Worm (Caenorhabditis elegans) whole organism, young adult: ENCODE measurements around the gene pap-2.

Experiments used
- B0019.2 ChIP-seq: fragments of 200-800 bp; sonication (Bioruptor generic); conservative IDR thresholded peaks from 2 replicates; pipeline ENCODE4 v1.3.6; 2022; ENCODE audit warnings: missing genetic modification reagents, missing genetic modification characterization, missing compliant biosample characterization
- C06A6.2 ChIP-seq: fragments of 200-800 bp; sonication (Bioruptor generic); conservative IDR thresholded peaks from 2 replicates; pipeline ENCODE4 v1.3.6; 2022; ENCODE audit warnings: missing genetic modification characterization, missing compliant biosample characterization
- D2030.7 ChIP-seq: fragments of 200-800 bp; sonication (Bioruptor generic); IDR thresholded peaks from 2 replicates; pipeline ENCODE4 v1.3.6; 2022; ENCODE audit warnings: missing genetic modification reagents, missing genetic modification characterization, missing compliant biosample characterization
- F33H1.4 ChIP-seq: fragments of 200-800 bp; sonication (Bioruptor generic); IDR thresholded peaks from 2 replicates; pipeline ENCODE4 v1.3.6; 2022; ENCODE audit warnings: missing genetic modification reagents, missing genetic modification characterization, missing compliant biosample characterization
- F39B2.1 ChIP-seq: fragments of 200-800 bp; sonication (Bioruptor generic); IDR thresholded peaks from 2 replicates; pipeline ENCODE4 v1.3.6; 2022; ENCODE audit warnings: missing genetic modification reagents, missing genetic modification characterization, missing compliant biosample characterization
- F55B11.4 ChIP-seq: sonication (generic microtip); optimal IDR thresholded peaks from 2 replicates; lab custom pipeline; 2016; ENCODE audit warnings: missing compliant biosample characterization, missing genetic modification characterization, borderline replicate concordance; ENCODE audit not compliant: insufficient read depth
- F57A8.1 ChIP-seq: fragments of 200-800 bp; sonication (Bioruptor generic); optimal IDR thresholded peaks from 2 replicates; lab custom pipeline; 2018; ENCODE audit warnings: mild to moderate bottlenecking, missing genetic modification characterization, moderate library complexity, missing compliant biosample characterization
- F57C9.4 ChIP-seq: sonication (generic microtip); optimal IDR thresholded peaks from 2 replicates; lab custom pipeline; 2017; ENCODE audit warnings: mild to moderate bottlenecking, missing genetic modification characterization, missing compliant biosample characterization
- K11D2.4 ChIP-seq: fragments of 200-800 bp; sonication (Bioruptor generic); IDR thresholded peaks from 2 replicates; pipeline ENCODE4 v1.3.6; 2022; ENCODE audit warnings: missing genetic modification reagents, missing genetic modification characterization, missing compliant biosample characterization
- K12H6.12 ChIP-seq: fragments of 200-800 bp; sonication (Bioruptor generic); optimal IDR thresholded peaks from 2 replicates; lab custom pipeline; 2018; ENCODE audit warnings: mild to moderate bottlenecking, missing genetic modification characterization, missing compliant biosample characterization
- Y56A3A.18 ChIP-seq: fragments of 200-800 bp; sonication (Bioruptor generic); IDR thresholded peaks from 2 replicates; pipeline ENCODE4 v1.3.6; 2022; ENCODE audit warnings: missing genetic modification reagents, missing genetic modification characterization, missing compliant biosample characterization
- akir-1 ChIP-seq: fragments of 200-800 bp; sonication (Bioruptor generic); optimal IDR thresholded peaks from 2 replicates; lab custom pipeline; 2018; ENCODE audit warnings: mild to moderate bottlenecking, missing genetic modification characterization, moderate library complexity, missing compliant biosample characterization
- ama-1 ChIP-seq, 3 experiments: fragments of 150-350 bp in 1 of 3; sonication (generic microtip) in 2 of 3; optimal IDR thresholded peaks; 2 replicates each; lab custom pipeline; 2014 to 2018; ENCODE audit warnings: missing biosample characterization in 2 of 3, missing genetic modification characterization in 2 of 3, missing genetic modification reagents in 2 of 3
- aptf-2 ChIP-seq: fragments of 200-800 bp; sonication (Bioruptor generic); conservative IDR thresholded peaks from 2 replicates; pipeline ENCODE4 v1.3.6; 2022; ENCODE audit warnings: missing genetic modification reagents, missing genetic modification characterization, missing compliant biosample characterization
- aptf-3 ChIP-seq: fragments of 200-800 bp; sonication (Bioruptor generic); IDR thresholded peaks from 2 replicates; pipeline ENCODE4 v1.3.6; 2022; ENCODE audit warnings: missing genetic modification characterization, missing compliant biosample characterization
- athp-1 ChIP-seq: sonication (generic microtip); optimal IDR thresholded peaks from 2 replicates; lab custom pipeline; 2017; ENCODE audit warnings: mild to moderate bottlenecking, missing genetic modification characterization, missing compliant biosample characterization
- bed-1 ChIP-seq: fragments of 200-800 bp; sonication (Bioruptor generic); IDR thresholded peaks from 2 replicates; pipeline ENCODE4 v1.3.6; 2022; ENCODE audit warnings: missing genetic modification reagents, missing genetic modification characterization, missing compliant biosample characterization
- bed-2 ChIP-seq: fragments of 200-800 bp; sonication (Bioruptor generic); IDR thresholded peaks from 2 replicates; pipeline ENCODE4 v1.3.6; 2022; ENCODE audit warnings: missing genetic modification reagents, missing genetic modification characterization, missing compliant biosample characterization
- ccch-3 ChIP-seq: fragments of 200-800 bp; sonication (Bioruptor generic); optimal IDR thresholded peaks from 2 replicates; lab custom pipeline; 2018; ENCODE audit warnings: mild to moderate bottlenecking, missing genetic modification characterization, missing compliant biosample characterization
- chd-7 ChIP-seq: sonication (generic microtip); optimal IDR thresholded peaks from 2 replicates; lab custom pipeline; 2016; ENCODE audit warnings: mild to moderate bottlenecking, missing genetic modification characterization, moderate library complexity, missing compliant biosample characterization
- die-1 ChIP-seq: sonication (generic microtip); optimal IDR thresholded peaks from 2 replicates; lab custom pipeline; 2016; ENCODE audit warnings: missing genotype, mild to moderate bottlenecking, missing genetic modification characterization, missing compliant biosample characterization
- ekl-4 ChIP-seq: fragments of 200-800 bp; sonication (Bioruptor generic); IDR thresholded peaks from 2 replicates; pipeline ENCODE4 v1.3.6; 2022; ENCODE audit warnings: missing genetic modification reagents, missing genetic modification characterization, missing compliant biosample characterization
- hlh-12 ChIP-seq: sonication (generic microtip); optimal IDR thresholded peaks from 2 replicates; lab custom pipeline; 2016; ENCODE audit warnings: missing genetic modification characterization, missing compliant biosample characterization
- hmg-1.2 ChIP-seq: fragments of 200-800 bp; sonication (Bioruptor generic); IDR thresholded peaks from 2 replicates; pipeline ENCODE4 v1.3.6; 2022; ENCODE audit warnings: missing genetic modification reagents, missing genetic modification characterization, missing compliant biosample characterization
- hrde-1 ChIP-seq: sonication (generic microtip); optimal IDR thresholded peaks from 2 replicates; lab custom pipeline; 2016; ENCODE audit warnings: missing genetic modification characterization, mild to moderate bottlenecking, missing compliant biosample characterization, moderate library complexity, missing genotype, missing genetic modification reagents, borderline replicate concordance
- hsf-1 ChIP-seq: fragments of 200-800 bp; sonication (Bioruptor generic); IDR thresholded peaks from 2 replicates; pipeline ENCODE4 v1.3.6; 2022; ENCODE audit warnings: missing genetic modification reagents, missing genetic modification characterization, missing compliant biosample characterization
- let-526 ChIP-seq: fragments of 200-800 bp; sonication (Bioruptor generic); IDR thresholded peaks from 2 replicates; pipeline ENCODE4 v1.3.6; 2022; ENCODE audit warnings: missing genetic modification reagents, missing genetic modification characterization, missing compliant biosample characterization
- lin-54 ChIP-seq: fragments of 200-800 bp; sonication (Bioruptor generic); optimal IDR thresholded peaks from 2 replicates; lab custom pipeline; 2018; ENCODE audit warnings: mild to moderate bottlenecking, missing genetic modification characterization, missing compliant biosample characterization
- lsl-1 ChIP-seq: fragments of 200-800 bp; sonication (Bioruptor generic); optimal IDR thresholded peaks from 2 replicates; lab custom pipeline; 2018; ENCODE audit warnings: mild to moderate bottlenecking, missing genetic modification characterization, moderate library complexity, missing compliant biosample characterization
- lsy-27 ChIP-seq: sonication (generic microtip); optimal IDR thresholded peaks from 2 replicates; lab custom pipeline; 2017; ENCODE audit warnings: missing genetic modification characterization, mild to moderate bottlenecking, missing compliant biosample characterization, antibody characterized with exemption, missing genotype, borderline replicate concordance; ENCODE audit not compliant: insufficient read depth
- madf-3 ChIP-seq: fragments of 200-800 bp; sonication (Bioruptor generic); IDR thresholded peaks from 2 replicates; pipeline ENCODE4 v1.3.6; 2022; ENCODE audit warnings: missing genetic modification reagents, missing genetic modification characterization, missing compliant biosample characterization
- madf-6 ChIP-seq: fragments of 200-800 bp; sonication (Bioruptor generic); IDR thresholded peaks from 2 replicates; pipeline ENCODE4 v1.3.6; 2022; ENCODE audit warnings: missing genetic modification reagents, missing genetic modification characterization, missing compliant biosample characterization
- mcd-1 ChIP-seq: fragments of 200-800 bp; sonication (Bioruptor generic); IDR thresholded peaks from 2 replicates; pipeline ENCODE4 v1.3.6; 2022; ENCODE audit warnings: missing genetic modification reagents, missing genetic modification characterization, missing compliant biosample characterization
- nfya-1 ChIP-seq: sonication (generic microtip); optimal IDR thresholded peaks from 2 replicates; lab custom pipeline; 2017; ENCODE audit warnings: antibody characterized with exemption, missing compliant biosample characterization, missing genetic modification characterization, borderline replicate concordance; ENCODE audit not compliant: insufficient read depth
- nhr-27 ChIP-seq: fragments of 200-800 bp; sonication (Bioruptor generic); optimal IDR thresholded peaks from 2 replicates; lab custom pipeline; 2018; ENCODE audit warnings: mild to moderate bottlenecking, missing genetic modification characterization, moderate library complexity, missing compliant biosample characterization
- nhr-80 ChIP-seq: sonication (generic microtip); optimal IDR thresholded peaks from 2 replicates; lab custom pipeline; 2016; ENCODE audit warnings: missing genetic modification characterization, missing compliant biosample characterization
- rcor-1 ChIP-seq: fragments of 200-800 bp; sonication (Bioruptor generic); IDR thresholded peaks from 2 replicates; pipeline ENCODE4 v1.3.6; 2022; ENCODE audit warnings: missing genetic modification reagents, missing genetic modification characterization, missing compliant biosample characterization
- rec-8 ChIP-seq, 2 experiments: sonication (generic microtip); optimal IDR thresholded peaks; 2 replicates each; lab custom pipeline; 2016; ENCODE audit warnings: mild to moderate bottlenecking in 2 of 2, missing genetic modification characterization in 2 of 2, missing genetic modification reagents in 2 of 2, missing genotype in 2 of 2, missing biosample characterization in 1 of 2, missing compliant biosample characterization in 1 of 2, moderate library complexity in 1 of 2
- rpc-1 ChIP-seq, 2 experiments: fragments of 150-350 bp in 1 of 2; sonication (generic microtip) in 1 of 2; optimal IDR thresholded peaks; 2 replicates each; lab custom pipeline; 2014 to 2018; ENCODE audit warnings: missing biosample characterization in 1 of 2, missing genetic modification characterization in 1 of 2, missing genetic modification reagents in 1 of 2, missing genotype in 1 of 2
- snpc-1.3 ChIP-seq: sonication (generic microtip); optimal IDR thresholded peaks from 2 replicates; lab custom pipeline; 2017; ENCODE audit warnings: missing genetic modification characterization, mild to moderate bottlenecking, missing compliant biosample characterization, antibody characterized with exemption, moderate library complexity, missing genotype, missing genetic modification reagents; ENCODE audit not compliant: insufficient read depth
- somi-1 ChIP-seq: fragments of 200-800 bp; sonication (Bioruptor generic); optimal IDR thresholded peaks from 2 replicates; lab custom pipeline; 2018; ENCODE audit warnings: mild to moderate bottlenecking, missing genetic modification characterization, missing compliant biosample characterization
- sptf-2 ChIP-seq: fragments of 200-800 bp; sonication (Bioruptor generic); optimal IDR thresholded peaks from 2 replicates; lab custom pipeline; 2018; ENCODE audit warnings: mild to moderate bottlenecking, missing genetic modification characterization, missing compliant biosample characterization
- unc-62 ChIP-seq: fragments of 150-350 bp; optimal IDR thresholded peaks from 2 replicates; lab custom pipeline; 2014; ENCODE audit warnings: missing biosample characterization, missing genetic modification reagents, missing genetic modification characterization
- xnd-1 ChIP-seq: sonication (generic microtip); optimal IDR thresholded peaks from 2 replicates; lab custom pipeline; 2016; ENCODE audit warnings: missing genotype, missing genetic modification reagents, missing genetic modification characterization, missing compliant biosample characterization
- zim-3 ChIP-seq: sonication (generic microtip); optimal IDR thresholded peaks from 2 replicates; lab custom pipeline; 2017; ENCODE audit warnings: mild to moderate bottlenecking, missing genetic modification characterization, moderate library complexity, missing compliant biosample characterization
- ztf-18 ChIP-seq: sonication (generic microtip); optimal IDR thresholded peaks from 2 replicates; lab custom pipeline; 2016; ENCODE audit warnings: missing genotype, mild to moderate bottlenecking, missing genetic modification characterization, missing compliant biosample characterization
- ztf-26 ChIP-seq: sonication (generic microtip); optimal IDR thresholded peaks from 2 replicates; lab custom pipeline; 2017; ENCODE audit warnings: missing genetic modification characterization, missing compliant biosample characterization

pap-2 gene

DNA sequence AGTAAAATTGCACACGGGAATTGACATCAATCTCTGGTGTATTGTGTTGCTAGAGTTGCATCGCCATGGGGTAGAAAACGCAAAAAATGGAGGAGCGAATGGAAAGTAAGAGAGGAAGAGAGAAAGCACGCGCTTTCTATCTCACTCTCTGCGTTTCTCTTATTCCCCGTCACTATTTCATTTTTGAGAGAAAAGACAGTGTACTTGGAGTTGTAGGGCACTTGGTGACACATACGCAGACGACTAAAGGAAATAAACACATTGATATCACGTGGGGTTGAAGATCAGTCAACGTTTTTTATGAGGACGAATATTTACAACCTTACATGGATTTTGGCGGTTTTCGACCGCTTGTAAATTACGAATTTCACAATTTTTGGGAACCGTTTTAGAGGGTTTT is 5.8 kb downstream of the pap-2 start (continued):
- no peak for TF ChIP-seq akir-1 (GFP tag; lab: Kevin White, UChicago)
- TF ChIP-seq F57A8.1, result no peak
- TF ChIP-seq K11D2.4 (GFP tag; lab: Robert Waterston, UW), result peak; percentile 90
- TF ChIP-seq die-1 (tag; lab: Kevin White, UChicago), result peak; percentile 23
- peak; percentile 90 for TF ChIP-seq K12H6.12 (tag; lab: Kevin White, UChicago)
- TF ChIP-seq hlh-12, result no peak
- no peak for TF ChIP-seq bed-1 (GFP tag; lab: Robert Waterston, UW)
- TF ChIP-seq sptf-2 (GFP tag; lab: Kevin White, UChicago), result no peak
- TF ChIP-seq bed-2 (GFP tag; lab: Robert Waterston, UW), result no peak
- TF ChIP-seq hrde-1 (tag; lab: Kevin White, UChicago), result no peak
- TF ChIP-seq ccch-3 (GFP tag; lab: Kevin White, UChicago), result no peak
- no peak for TF ChIP-seq D2030.7 (GFP tag; lab: Robert Waterston, UW)
- 0 out of 2 replicates have a peak, but pooled peaks have one; percentile 52 for TF ChIP-seq Y56A3A.18 (GFP tag; lab: Robert Waterston, UW)
- TF ChIP-seq lsl-1, result no peak
- TF ChIP-seq ztf-18 (tag; lab: Kevin White, UChicago), result peak; percentile 41
- peak; percentile 96 for TF ChIP-seq somi-1 (GFP tag; lab: Kevin White, UChicago)
- TF ChIP-seq F39B2.1 (GFP tag; lab: Robert Waterston, UW), result no peak
- peak; percentile 59 for TF ChIP-seq unc-62 (GFP tag; lab: Kevin White, UChicago)
- TF ChIP-seq chd-7, result peak; percentile 92
- no peak for TF ChIP-seq F55B11.4 (tag; lab: Kevin White, UChicago)
- peak; percentile 20; the same call in 1 of the 2 replicates for TF ChIP-seq F33H1.4 (GFP tag; lab: Robert Waterston, UW)
- TF ChIP-seq athp-1 (tag; lab: Kevin White, UChicago), result peak; percentile 43
- no peak for TF ChIP-seq xnd-1 (tag; lab: Kevin White, UChicago)
- no peak for TF ChIP-seq rec-8 (tag; optimal IDR thresholded peaks at IDR 0.05; lab: Kevin White, UChicago)
- TF ChIP-seq aptf-2 (GFP tag; lab: Robert Waterston, UW), result no peak
- no peak for TF ChIP-seq madf-3
- TF ChIP-seq nfya-1, result no peak
- TF ChIP-seq lin-54 (GFP tag; lab: Kevin White, UChicago), result peak; percentile 69
- peak; percentile 93 for TF ChIP-seq let-526 (GFP tag; lab: Robert Waterston, UW)
- peak; percentile 12 for TF ChIP-seq snpc-1.3 (tag; lab: Kevin White, UChicago)
- TF ChIP-seq ztf-26 (tag; lab: Kevin White, UChicago), result peak; percentile 80
- no peak for TF ChIP-seq ama-1 (optimal IDR thresholded peaks at IDR 0.05; lab: Kevin White, UChicago)
- TF ChIP-seq ama-1 (GFP tag; optimal IDR thresholded peaks at IDR 0.05; lab: Kevin White, UChicago), result no peak
- TF ChIP-seq ekl-4 (GFP tag; lab: Robert Waterston, UW), result peak; percentile 57; the same call in 1 of the 2 replicates
- TF ChIP-seq aptf-3 (GFP tag; lab: Robert Waterston, UW), result no peak
- TF ChIP-seq lsy-27 (tag; lab: Kevin White, UChicago), result no peak
- TF ChIP-seq madf-6 (GFP tag; lab: Robert Waterston, UW), result no peak
- TF ChIP-seq hmg-1.2, result peak; percentile 83
- peak; percentile 80 for TF ChIP-seq rcor-1 (GFP tag; lab: Robert Waterston, UW)
- TF ChIP-seq rpc-1 (optimal IDR thresholded peaks at IDR 0.05; lab: Kevin White, UChicago), result no peak
- TF ChIP-seq rpc-1 (tag; optimal IDR thresholded peaks at IDR 0.05; lab: Kevin White, UChicago), result no peak
- no peak for TF ChIP-seq nhr-27 (tag; lab: Kevin White, UChicago)
- peak; percentile 61; the same call in 1 of the 2 replicates for TF ChIP-seq C06A6.2 (GFP tag; lab: Robert Waterston, UW)
- TF ChIP-seq hsf-1 (GFP tag; lab: Robert Waterston, UW), result no peak
- TF ChIP-seq zim-3 (tag; lab: Kevin White, UChicago), result no peak
- TF ChIP-seq F57C9.4 (tag; lab: Kevin White, UChicago), result no peak
- TF ChIP-seq mcd-1 (GFP tag; lab: Robert Waterston, UW), result peak; percentile 60
- TF ChIP-seq nhr-80 (tag; lab: Kevin White, UChicago), result peak; percentile 97
- no peak for TF ChIP-seq B0019.2 (GFP tag; lab: Robert Waterston, UW)
